Worm (Caenorhabditis elegans) whole organism, L3 larva: ENCODE measurements around the gene K07F5.7.

ENCODE experiments used
- ama-1 ChIP-seq: fragments of 150-350 bp; optimal IDR thresholded peaks from 2 replicates; lab custom pipeline; 2018
- nfya-1 ChIP-seq: sonication (generic microtip); optimal IDR thresholded peaks from 2 replicates; lab custom pipeline; 2017; ENCODE audit warnings: missing genetic modification characterization, mild to moderate bottlenecking, missing compliant biosample characterization, antibody characterized with exemption, moderate library complexity; ENCODE audit not compliant: insufficient read depth

DNA sequence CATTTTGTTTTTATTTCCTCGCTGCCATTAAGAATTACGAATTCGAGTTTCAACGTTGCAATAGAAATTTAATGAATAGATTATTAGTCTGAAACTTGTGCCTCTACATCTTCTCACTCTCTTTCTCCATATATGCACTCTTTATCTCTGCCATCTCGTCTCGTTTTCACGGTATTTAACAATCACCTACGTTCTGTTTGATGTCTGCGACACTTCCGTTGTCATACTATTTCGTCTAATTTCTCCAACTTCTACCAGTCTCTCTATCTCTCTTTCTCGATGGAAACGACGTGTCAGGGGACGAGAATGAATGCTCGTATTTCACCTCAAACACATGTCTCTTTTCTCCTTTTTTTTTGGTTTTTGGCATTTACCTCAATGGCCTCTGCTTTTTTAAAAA, 25.9 kb upstream of the K07F5.7 start:
- peak; percentile 67 for TF ChIP-seq nfya-1 (tag; lab: Kevin White, UChicago)
- TF ChIP-seq ama-1 = no peak
